Worm (Caenorhabditis elegans) whole organism, L1 larva: Measurements from ENCODE around the gene Y53C12A.11.

Source experiments
- aly-2 ChIP-seq: fragments of 150-350 bp; optimal IDR thresholded peaks from 2 replicates; lab custom pipeline; 2014; ENCODE audit warnings: missing biosample characterization, missing genetic modification characterization
- ama-1 ChIP-seq: fragments of 150-350 bp; optimal IDR thresholded peaks from 2 replicates; lab custom pipeline; 2014
- ceh-82 ChIP-seq, 3 experiments: fragments of 150-350 bp in 1 of 3; sonication (generic microtip) in 2 of 3; optimal IDR thresholded peaks; 2 replicates each; lab custom pipeline; 2014 to 2017; ENCODE audit warnings: missing biosample characterization in 3 of 3, missing genetic modification characterization in 3 of 3
- dpl-1 ChIP-seq, 3 experiments: fragments of 150-350 bp in 2 of 3; sonication (generic microtip) in 1 of 3; optimal IDR thresholded peaks; 2 replicates each; lab custom pipeline; 2014 to 2017; ENCODE audit warnings: missing biosample characterization in 3 of 3, missing genetic modification characterization in 3 of 3, missing genetic modification reagents in 3 of 3
- fos-1 ChIP-seq: fragments of 150-350 bp; optimal IDR thresholded peaks from 2 replicates; lab custom pipeline; 2014; ENCODE audit warnings: missing biosample characterization, missing genetic modification characterization
- lin-35 ChIP-seq, 2 experiments: fragments of 150-350 bp; optimal IDR thresholded peaks; 2 replicates each; lab custom pipeline; 2014; ENCODE audit warnings: missing biosample characterization in 2 of 2, missing genetic modification characterization in 2 of 2, missing genetic modification reagents in 2 of 2
- mep-1 ChIP-seq: fragments of 150-350 bp; optimal IDR thresholded peaks from 2 replicates; lab custom pipeline; 2014; ENCODE audit warnings: missing biosample characterization, missing genetic modification characterization
- nhr-28 ChIP-seq: fragments of 150-350 bp; optimal IDR thresholded peaks from 2 replicates; lab custom pipeline; 2014; ENCODE audit warnings: missing biosample characterization, missing genetic modification characterization
- nhr-76 ChIP-seq: sonication (generic microtip); optimal IDR thresholded peaks from 2 replicates; lab custom pipeline; 2017; ENCODE audit warnings: missing biosample characterization, missing genetic modification characterization
- pqm-1 ChIP-seq: sonication (generic microtip); optimal IDR thresholded peaks from 3 replicates; lab custom pipeline; 2017; ENCODE audit warnings: missing biosample characterization, missing genetic modification characterization

- peak in 2 of 3 experiments; percentile 3 to 18 for TF ChIP-seq dpl-1 (GFP tag; optimal IDR thresholded peaks at IDR 0.05; lab: Kevin White, UChicago)
- TF ChIP-seq aly-2: no peak
- TF ChIP-seq lin-35 (GFP tag; optimal IDR thresholded peaks at IDR 0.05; lab: Kevin White, UChicago): peak in 1 of 2 experiments; percentile 55
- no peak for TF ChIP-seq pqm-1
- TF ChIP-seq nhr-28 (tag; lab: Kevin White, UChicago): no peak
- TF ChIP-seq mep-1 (tag; lab: Kevin White, UChicago): no peak
- TF ChIP-seq ama-1 (lab: Kevin White, UChicago): no peak
- TF ChIP-seq nhr-76 (tag; lab: Kevin White, UChicago): no peak
- no peak for TF ChIP-seq fos-1 (tag; lab: Kevin White, UChicago)
- no peak for TF ChIP-seq ceh-82 (tag; optimal IDR thresholded peaks at IDR 0.05; lab: Kevin White, UChicago)
Observed at ce11 chrII:9713083-9713482, 5.4 kb downstream of the Y53C12A.11 start.
